4 worm cellular contexts compared by ENCODE assay signal in the genomic region with DNA sequence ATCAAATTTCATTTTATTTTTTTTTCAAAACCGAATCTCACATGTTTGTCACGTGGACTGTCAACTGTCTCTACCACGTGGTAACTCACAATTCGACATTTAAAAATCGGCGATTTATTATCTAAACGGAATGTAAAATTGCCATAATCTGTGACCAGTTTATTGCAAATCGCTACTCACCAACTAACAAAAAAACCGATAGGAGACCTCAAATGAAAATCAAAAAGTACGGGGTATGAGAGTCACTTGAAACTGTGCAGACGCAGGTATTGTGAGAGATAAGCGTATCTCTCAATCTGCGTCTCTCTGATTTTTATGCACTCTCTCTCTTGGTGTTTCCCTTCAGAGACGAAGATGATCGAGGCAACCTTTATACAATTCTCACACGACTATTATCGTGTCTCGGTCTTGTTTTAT.
TF ChIP-seq lines count a peak whose summit lies in the region.

No protein-coding gene starts in this region.

TF ChIP-seq in whole organism, L1 larva, 84 proteins besides CTCF, POLR2A, EP300 and RAD21 (continued from another document and continues in another):
- TF ChIP-seq fos-1 (tag; optimal IDR thresholded peaks at IDR 0.05; lab: Kevin White, UChicago) = peak; percentile 71
- no peak for TF ChIP-seq ets-5 (GFP tag; IDR thresholded peaks at IDR 0.05; lab: Robert Waterston, UW)
- no peak for TF ChIP-seq pqm-1 (tag; optimal IDR thresholded peaks at IDR 0.05; lab: Kevin White, UChicago)
- no peak for TF ChIP-seq efl-3 (GFP tag; optimal IDR thresholded peaks at IDR 0.05; lab: Kevin White, UChicago)
- no peak for TF ChIP-seq fkh-4 (tag; optimal IDR thresholded peaks at IDR 0.05; lab: Kevin White, UChicago; ENCODE audit: borderline replicate concordance)
- TF ChIP-seq unc-86 (tag; optimal IDR thresholded peaks at IDR 0.05; lab: Kevin White, UChicago) = no peak
- 0 out of 2 replicates have a peak, but pooled peaks have one; percentile 14 for TF ChIP-seq unc-98 (GFP tag; IDR thresholded peaks at IDR 0.05; lab: Robert Waterston, UW)
- TF ChIP-seq nhr-85 (tag; lab: Kevin White, UChicago) = peak; percentile 98
- peak in 2 of 3 experiments; percentile 28 to 60 for TF ChIP-seq dpl-1 (GFP tag; optimal IDR thresholded peaks at IDR 0.05; lab: Kevin White, UChicago)
- no peak for TF ChIP-seq nhr-84 (tag; optimal IDR thresholded peaks at IDR 0.05; lab: Kevin White, UChicago)
- no peak for TF ChIP-seq tlp-1 (tag; optimal IDR thresholded peaks at IDR 0.05; lab: Kevin White, UChicago)
- peak; percentile 29 for TF ChIP-seq hpl-2 (GFP tag; optimal IDR thresholded peaks at IDR 0.05; lab: Kevin White, UChicago)
- no peak for TF ChIP-seq F16B12.6 (tag; optimal IDR thresholded peaks at IDR 0.05; lab: Kevin White, UChicago)
- TF ChIP-seq lsy-2 (tag; optimal IDR thresholded peaks at IDR 0.05; lab: Kevin White, UChicago) = peak; percentile 66 to 67
- no peak for TF ChIP-seq ztf-4 (tag; optimal IDR thresholded peaks at IDR 0.05; lab: Kevin White, UChicago)
- TF ChIP-seq mab-9 (GFP tag; IDR thresholded peaks at IDR 0.05; lab: Robert Waterston, UW) = no peak
- no peak for TF ChIP-seq ceh-88 (GFP tag; IDR thresholded peaks at IDR 0.05; lab: Robert Waterston, UW)
- peak; percentile 83 for TF ChIP-seq nhr-19 (GFP tag; conservative IDR thresholded peaks at IDR 0.05; lab: Robert Waterston, UW)
- TF ChIP-seq sox-4 (tag; optimal IDR thresholded peaks at IDR 0.05; lab: Kevin White, UChicago) = no peak
- peak; percentile 39 for TF ChIP-seq rnt-1 (tag; optimal IDR thresholded peaks at IDR 0.05; lab: Kevin White, UChicago)
- TF ChIP-seq vab-15 (tag; optimal IDR thresholded peaks at IDR 0.05; lab: Kevin White, UChicago) = no peak
- TF ChIP-seq fkh-10 (GFP tag; optimal IDR thresholded peaks at IDR 0.05; lab: Kevin White, UChicago) = no peak
- no peak for TF ChIP-seq dsc-1 (tag; optimal IDR thresholded peaks at IDR 0.05; lab: Kevin White, UChicago)
- TF ChIP-seq nhr-237 (tag; optimal IDR thresholded peaks at IDR 0.05; lab: Kevin White, UChicago) = no peak
- peak; percentile 27 for TF ChIP-seq snpc-4 (tag; optimal IDR thresholded peaks at IDR 0.05; lab: Kevin White, UChicago)
- TF ChIP-seq egl-27 (tag; optimal IDR thresholded peaks at IDR 0.05; lab: Kevin White, UChicago) = peak in 1 of 2 experiments; percentile 59
- no peak for TF ChIP-seq egl-13 (tag; optimal IDR thresholded peaks at IDR 0.05; lab: Kevin White, UChicago)
- TF ChIP-seq snu-23 (GFP tag; optimal IDR thresholded peaks at IDR 0.05; lab: Kevin White, UChicago) = peak; percentile 91
- peak; percentile 67 for TF ChIP-seq irx-1 (tag; optimal IDR thresholded peaks at IDR 0.05; lab: Kevin White, UChicago)
- no peak for TF ChIP-seq nhr-76 (tag; optimal IDR thresholded peaks at IDR 0.05; lab: Kevin White, UChicago)
- peak; percentile 43 for TF ChIP-seq nhr-77 (tag; optimal IDR thresholded peaks at IDR 0.05; lab: Kevin White, UChicago)
- no peak for TF ChIP-seq nhr-12 (tag; optimal IDR thresholded peaks at IDR 0.05; lab: Kevin White, UChicago)

TF ChIP-seq in whole organism, L3 larva, 47 proteins besides CTCF, POLR2A, EP300 and RAD21 (continued from another document):
- TF ChIP-seq lin-15B (tag; optimal IDR thresholded peaks at IDR 0.05; lab: Kevin White, UChicago) (no peak), nhr-237 (tag; optimal IDR thresholded peaks at IDR 0.05; lab: Kevin White, UChicago) (no peak), pha-4 (tag; optimal IDR thresholded peaks at IDR 0.05; lab: Kevin White, UChicago) (peak; percentile 57), R02D3.7 (tag; optimal IDR thresholded peaks at IDR 0.05; lab: Kevin White, UChicago) (no peak), fkh-2 (tag; optimal IDR thresholded peaks at IDR 0.05; lab: Kevin White, UChicago) (no peak), ceh-9 (tag; optimal IDR thresholded peaks at IDR 0.05; lab: Kevin White, UChicago) (no peak), egl-5 (tag; optimal IDR thresholded peaks at IDR 0.05; lab: Kevin White, UChicago) (peak; percentile 26), nhr-76 (tag; optimal IDR thresholded peaks at IDR 0.05; lab: Kevin White, UChicago) (peak; percentile 8), aly-2 (tag; optimal IDR thresholded peaks at IDR 0.05; lab: Kevin White, UChicago) (no peak), ztf-11 (tag; optimal IDR thresholded peaks at IDR 0.05; lab: Kevin White, UChicago) (no peak), lin-39 (tag; optimal IDR thresholded peaks at IDR 0.05; lab: Kevin White, UChicago) (no peak)
TF ChIP-seq in whole organism, L3 larva: peak in this region for 20.

TF ChIP-seq in whole organism, L4 larva, 104 proteins besides CTCF, POLR2A, EP300 and RAD21 (continued from another document and continues in another):
- TF ChIP-seq ceh-44 (GFP tag; IDR thresholded peaks at IDR 0.05; lab: Robert Waterston, UW) = no peak
- peak; percentile 92 for TF ChIP-seq hlh-30 (tag; optimal IDR thresholded peaks at IDR 0.05; lab: Kevin White, UChicago; ENCODE audit: insufficient read depth)
- TF ChIP-seq daf-12 (tag; optimal IDR thresholded peaks at IDR 0.05; lab: Kevin White, UChicago) = no peak
- peak; percentile 94 for TF ChIP-seq hlh-11 (tag; optimal IDR thresholded peaks at IDR 0.05; lab: Kevin White, UChicago)
- no peak for TF ChIP-seq nhr-111 (GFP tag; optimal IDR thresholded peaks at IDR 0.05; lab: Kevin White, UChicago)
- 0 out of 2 replicates have a peak, but pooled peaks have one; percentile 43 for TF ChIP-seq pha-4 (GFP tag; IDR thresholded peaks at IDR 0.05; lab: Robert Waterston, UW)
- no peak for TF ChIP-seq pha-4 (tag; optimal IDR thresholded peaks at IDR 0.05; lab: Kevin White, UChicago)
- TF ChIP-seq F10B5.3 (tag; optimal IDR thresholded peaks at IDR 0.05; lab: Kevin White, UChicago) = no peak
- no peak for TF ChIP-seq spr-3 (GFP tag; optimal IDR thresholded peaks at IDR 0.05; lab: Kevin White, UChicago)
- TF ChIP-seq lim-7 (GFP tag; IDR thresholded peaks at IDR 0.05; lab: Robert Waterston, UW) = no peak
- TF ChIP-seq madf-9 (GFP tag; conservative IDR thresholded peaks at IDR 0.05; lab: Robert Waterston, UW) = no peak
- peak; percentile 65; the same call in 1 of the 2 replicates for TF ChIP-seq tra-1 (GFP tag; IDR thresholded peaks at IDR 0.05; lab: Robert Waterston, UW)
- no peak for TF ChIP-seq fos-1 (tag; optimal IDR thresholded peaks at IDR 0.05; lab: Kevin White, UChicago)
- peak; percentile 6 for TF ChIP-seq nhr-11 (tag; optimal IDR thresholded peaks at IDR 0.05; lab: Kevin White, UChicago)
- no peak for TF ChIP-seq unc-39 (tag; optimal IDR thresholded peaks at IDR 0.05; lab: Kevin White, UChicago)
- TF ChIP-seq dve-1 (tag; optimal IDR thresholded peaks at IDR 0.05; lab: Kevin White, UChicago; ENCODE audit: insufficient read depth) = peak; percentile 93
- TF ChIP-seq zip-2 (tag; optimal IDR thresholded peaks at IDR 0.05; lab: Kevin White, UChicago) = no peak
- TF ChIP-seq vab-7 (GFP tag; IDR thresholded peaks at IDR 0.05; lab: Robert Waterston, UW) = no peak
- TF ChIP-seq lin-29 (GFP tag; IDR thresholded peaks at IDR 0.05; lab: Robert Waterston, UW) = no peak
- no peak for TF ChIP-seq skn-1 (tag; optimal IDR thresholded peaks at IDR 0.05; lab: Kevin White, UChicago)
- peak; percentile 88 for TF ChIP-seq dmd-6 (GFP tag; IDR thresholded peaks at IDR 0.05; lab: Robert Waterston, UW)
- no peak for TF ChIP-seq zip-11 (GFP tag; IDR thresholded peaks at IDR 0.05; lab: Robert Waterston, UW)
- peak; percentile 91 for TF ChIP-seq nhr-10 (tag; optimal IDR thresholded peaks at IDR 0.05; lab: Kevin White, UChicago)
- no peak for TF ChIP-seq ztf-11 (tag; optimal IDR thresholded peaks at IDR 0.05; lab: Kevin White, UChicago)
- peak; percentile 31 for TF ChIP-seq rbr-2 (tag; optimal IDR thresholded peaks at IDR 0.05; lab: Kevin White, UChicago)
- TF ChIP-seq unc-62 (GFP tag; optimal IDR thresholded peaks at IDR 0.05 in 1 of 2; lab: Kevin White, UChicago) = peak in 1 of 2 experiments; percentile 98
- TF ChIP-seq unc-62 (tag; optimal IDR thresholded peaks at IDR 0.05; lab: Kevin White, UChicago) = no peak
- peak; percentile 55 for TF ChIP-seq mep-1 (tag; optimal IDR thresholded peaks at IDR 0.05; lab: Kevin White, UChicago)
- 0 out of 2 replicates have a peak, but pooled peaks have one; percentile 45 for TF ChIP-seq saeg-2 (GFP tag; IDR thresholded peaks at IDR 0.05; lab: Robert Waterston, UW)
- TF ChIP-seq ceh-28 (tag; optimal IDR thresholded peaks at IDR 0.05; lab: Kevin White, UChicago) = no peak
- no peak for TF ChIP-seq nhr-76 (tag; optimal IDR thresholded peaks at IDR 0.05; lab: Kevin White, UChicago)
- no peak for TF ChIP-seq F49E8.2 (tag; optimal IDR thresholded peaks at IDR 0.05; lab: Kevin White, UChicago; ENCODE audit: borderline replicate concordance)
- TF ChIP-seq F37D6.2 (tag; optimal IDR thresholded peaks at IDR 0.05; lab: Kevin White, UChicago) = no peak
- TF ChIP-seq cey-2 (tag; optimal IDR thresholded peaks at IDR 0.05; lab: Kevin White, UChicago; ENCODE audit: borderline replicate concordance, insufficient read depth) = peak; percentile 62
- no peak for TF ChIP-seq nhr-237 (tag; optimal IDR thresholded peaks at IDR 0.05; lab: Kevin White, UChicago)
- TF ChIP-seq mxl-3 (GFP tag; optimal IDR thresholded peaks at IDR 0.05; lab: Kevin White, UChicago) = peak; percentile 79
- no peak for TF ChIP-seq F26F4.8 (GFP tag; conservative IDR thresholded peaks at IDR 0.05; lab: Robert Waterston, UW)
- no peak for TF ChIP-seq lir-3 (tag; optimal IDR thresholded peaks at IDR 0.05; lab: Kevin White, UChicago)
- peak; percentile 72 for TF ChIP-seq nhr-102 (tag; optimal IDR thresholded peaks at IDR 0.05; lab: Kevin White, UChicago)
- TF ChIP-seq nhr-48 (tag; optimal IDR thresholded peaks at IDR 0.05; lab: Kevin White, UChicago) = peak; percentile 88
- peak; percentile 90 for TF ChIP-seq nhr-28 (tag; optimal IDR thresholded peaks at IDR 0.05; lab: Kevin White, UChicago)
- TF ChIP-seq mdl-1 (tag; optimal IDR thresholded peaks at IDR 0.05; lab: Kevin White, UChicago) = peak in 1 of 2 experiments; percentile 85
- TF ChIP-seq php-3 (GFP tag; IDR thresholded peaks at IDR 0.05; lab: Robert Waterston, UW) = peak; percentile 96
- TF ChIP-seq Y5F2A.4 (GFP tag; optimal IDR thresholded peaks at IDR 0.05; lab: Kevin White, UChicago) = no peak
- TF ChIP-seq lin-13 (GFP tag; optimal IDR thresholded peaks at IDR 0.05; lab: Kevin White, UChicago) = peak; percentile 24

TF ChIP-seq in whole organism, young adult, 124 proteins besides CTCF, POLR2A, EP300 and RAD21 (continued from another document):
- no peak for TF ChIP-seq sea-2 (GFP tag; IDR thresholded peaks at IDR 0.05; lab: Robert Waterston, UW)
TF ChIP-seq in whole organism, young adult: peak in this region for 26.
